Fruit fly (Drosophila melanogaster) whole organism, adult: ENCODE measurements around the gene muc.

Experiments
- CG11617 ChIP-seq: fragments of 200-800 bp; sonication (Bioruptor generic); optimal IDR thresholded peaks from 2 replicates; lab custom pipeline; 2017; ENCODE audit warnings: mild to moderate bottlenecking, missing biosample characterization, missing genetic modification reagents, missing genetic modification characterization
- CG12768 ChIP-seq: fragments of 200-800 bp; sonication (Bioruptor generic); optimal IDR thresholded peaks from 2 replicates; lab custom pipeline; 2017; ENCODE audit warnings: missing biosample characterization, missing genetic modification characterization, mild to moderate bottlenecking, moderate library complexity, missing genetic modification reagents
- CG14711 ChIP-seq: fragments of 200-800 bp; sonication (Bioruptor generic); optimal IDR thresholded peaks from 2 replicates; lab custom pipeline; 2018; ENCODE audit warnings: missing biosample characterization, mild to moderate bottlenecking, missing genetic modification characterization, moderate library complexity
- CG1620 ChIP-seq: fragments of 200-800 bp; sonication (Bioruptor generic); optimal IDR thresholded peaks from 2 replicates; lab custom pipeline; 2016; ENCODE audit warnings: missing biosample characterization, missing genetic modification characterization
- CG33017 ChIP-seq: fragments of 200-800 bp; sonication (Bioruptor generic); optimal IDR thresholded peaks from 2 replicates; lab custom pipeline; 2018; ENCODE audit warnings: missing biosample characterization, mild to moderate bottlenecking, missing genetic modification characterization, moderate library complexity
- CG5204 ChIP-seq: fragments of 200-800 bp; sonication (Bioruptor generic); optimal IDR thresholded peaks from 2 replicates; lab custom pipeline; 2016; ENCODE audit warnings: missing biosample characterization, missing genetic modification characterization
- CG7045 ChIP-seq: fragments of 200-800 bp; sonication (Bioruptor generic); optimal IDR thresholded peaks from 2 replicates; lab custom pipeline; 2017; ENCODE audit warnings: missing biosample characterization, mild to moderate bottlenecking, missing genetic modification characterization
- CG7101 ChIP-seq: fragments of 200-800 bp; sonication (Bioruptor generic); optimal IDR thresholded peaks from 2 replicates; lab custom pipeline; 2018; ENCODE audit warnings: missing biosample characterization, mild to moderate bottlenecking, missing genetic modification characterization, moderate library complexity
- Clk ChIP-seq: fragments of 200-800 bp; sonication (Bioruptor generic); optimal IDR thresholded peaks from 2 replicates; lab custom pipeline; 2017; ENCODE audit warnings: missing biosample characterization, missing genetic modification characterization
- Crg-1 ChIP-seq: fragments of 200-800 bp; sonication (Bioruptor generic); optimal IDR thresholded peaks from 2 replicates; lab custom pipeline; 2016; ENCODE audit warnings: missing biosample characterization, missing genetic modification characterization
- Hr96 ChIP-seq: fragments of 200-800 bp; sonication (Bioruptor generic); optimal IDR thresholded peaks from 2 replicates; lab custom pipeline; 2016; ENCODE audit warnings: missing biosample characterization, missing genetic modification characterization
- Mnt ChIP-seq: fragments of 200-800 bp; sonication (Bioruptor generic); optimal IDR thresholded peaks from 2 replicates; lab custom pipeline; 2016; ENCODE audit warnings: missing biosample characterization, mild to moderate bottlenecking, missing genetic modification characterization
- bab1 ChIP-seq: fragments of 200-800 bp; sonication (Bioruptor generic); optimal IDR thresholded peaks from 3 replicates; lab custom pipeline; 2019; ENCODE audit warnings: missing biosample characterization, mild to moderate bottlenecking, missing genetic modification characterization, moderate library complexity
- cic ChIP-seq: fragments of 200-800 bp; sonication (Bioruptor generic); optimal IDR thresholded peaks from 2 replicates; lab custom pipeline; 2017; ENCODE audit warnings: missing biosample characterization, mild to moderate bottlenecking, missing genetic modification characterization, moderate library complexity
- cnc ChIP-seq, 2 experiments: fragments of >200 bp; optimal IDR thresholded peaks; 2 replicates each; lab custom pipeline; 2017
- kay ChIP-seq: fragments of 200-800 bp; sonication (Bioruptor generic); peaks from one replicate; lab custom pipeline; 2016; ENCODE audit warnings: missing biosample characterization, missing genetic modification characterization, borderline replicate concordance
- ovo ChIP-seq: fragments of 200-800 bp; sonication (Bioruptor generic); optimal IDR thresholded peaks from 2 replicates; lab custom pipeline; 2016; ENCODE audit warnings: missing biosample characterization, missing genetic modification characterization
- pad ChIP-seq: fragments of 200-800 bp; sonication (Bioruptor generic); optimal IDR thresholded peaks from 3 replicates; lab custom pipeline; 2017; ENCODE audit warnings: missing biosample characterization, missing genetic modification characterization, mild to moderate bottlenecking, moderate library complexity, missing genetic modification reagents
- tj ChIP-seq: fragments of 200-800 bp; sonication (Bioruptor generic); optimal IDR thresholded peaks from 3 replicates; lab custom pipeline; 2017; ENCODE audit warnings: missing biosample characterization, mild to moderate bottlenecking, missing genetic modification characterization, moderate library complexity
- toe ChIP-seq: fragments of 200-800 bp; sonication (Bioruptor generic); optimal IDR thresholded peaks from 2 replicates; lab custom pipeline; 2016; ENCODE audit warnings: missing biosample characterization, missing genetic modification characterization

Gene muc

dm6 chr2L:7397746-7398145 lies 28.9 kb upstream of the muc start:
- no peak for TF ChIP-seq bab1 (GFP tag; lab: Kevin White, UChicago)
- no peak for TF ChIP-seq CG11617
- no peak for TF ChIP-seq tj (GFP tag; lab: Kevin White, UChicago)
- no peak for TF ChIP-seq toe (GFP tag; lab: Kevin White, UChicago)
- no peak for TF ChIP-seq CG12768 (GFP tag; lab: Kevin White, UChicago)
- TF ChIP-seq Hr96 = no peak
- no peak for TF ChIP-seq CG1620 (GFP tag; lab: Kevin White, UChicago)
- no peak for TF ChIP-seq CG7045
- no peak for TF ChIP-seq Crg-1 (GFP tag; lab: Kevin White, UChicago)
- no peak for TF ChIP-seq cnc (optimal IDR thresholded peaks at IDR 0.05; lab: Kevin White, UChicago)

- TF ChIP-seq CG14711 (no peak), CG1620 (GFP tag; lab: Kevin White, UChicago) (no peak), toe (GFP tag; lab: Kevin White, UChicago) (no peak), CG5204 (GFP tag; lab: Kevin White, UChicago) (no peak), cnc (optimal IDR thresholded peaks at IDR 0.05; lab: Kevin White, UChicago) (no peak), tj (GFP tag; lab: Kevin White, UChicago) (no peak), Mnt (GFP tag; lab: Kevin White, UChicago) (no peak), kay (no peak), ovo (GFP tag; lab: Kevin White, UChicago) (no peak), Crg-1 (GFP tag; lab: Kevin White, UChicago) (no peak), bab1 (GFP tag; lab: Kevin White, UChicago) (no peak), CG33017 (no peak), Clk (GFP tag; lab: Kevin White, UChicago) (no peak)
Measured at dm6 chr2L:7398528-7398927, 28.1 kb upstream of the muc start, which contains the start of gene CG5160. TSS of gene CG5160 (minus strand) at chr2L:7398750.

- TF ChIP-seq CG33017 (no peak), kay (peak; percentile 84), cic (GFP tag; lab: Kevin White, UChicago) (no peak), pad (GFP tag; lab: Kevin White, UChicago) (no peak)
Measured at dm6 chr2L:7401025-7401424, 25.6 kb upstream of the muc start, which contains the start of gene CG5171. TSS of gene CG5171 (plus strand) at chr2L:7401335.

dm6 chr2L:7401627-7402026 lies 25.0 kb upstream of the muc start:
- TF ChIP-seq Mnt (GFP tag; lab: Kevin White, UChicago) (no peak), Hr96 (no peak), CG5204 (GFP tag; lab: Kevin White, UChicago) (no peak), cnc (optimal IDR thresholded peaks at IDR 0.05; lab: Kevin White, UChicago) (no peak), Clk (GFP tag; lab: Kevin White, UChicago) (no peak), CG33017 (no peak), bab1 (GFP tag; lab: Kevin White, UChicago) (no peak), CG7045 (no peak)

dm6 chr2L:7404923-7405322 lies 21.7 kb upstream of the muc start, which contains the start of gene CG5177:
TSS of gene CG5177 (plus strand) at chr2L:7405227.
- TF ChIP-seq CG12768 (GFP tag; lab: Kevin White, UChicago) = no peak
- TF ChIP-seq CG14711 = peak; percentile 64

- no peak for TF ChIP-seq kay
- TF ChIP-seq Hr96 = no peak
- no peak for TF ChIP-seq Clk (GFP tag; lab: Kevin White, UChicago)
- TF ChIP-seq CG14711 = no peak
- TF ChIP-seq pad (GFP tag; lab: Kevin White, UChicago) = no peak
- no peak for TF ChIP-seq CG1620 (GFP tag; lab: Kevin White, UChicago)
- no peak for TF ChIP-seq CG5204 (GFP tag; lab: Kevin White, UChicago)
- TF ChIP-seq cnc (optimal IDR thresholded peaks at IDR 0.05; lab: Kevin White, UChicago) = no peak
- TF ChIP-seq CG7045 = no peak
- TF ChIP-seq ovo (GFP tag; lab: Kevin White, UChicago) = no peak
- no peak for TF ChIP-seq bab1 (GFP tag; lab: Kevin White, UChicago)
- no peak for TF ChIP-seq CG7101
- TF ChIP-seq CG12768 (GFP tag; lab: Kevin White, UChicago) = no peak
- TF ChIP-seq cic (GFP tag; lab: Kevin White, UChicago) = no peak
Measured at dm6 chr2L:7407638-7408037, 19.0 kb upstream of the muc start.

dm6 chr2L:7409007-7409406 lies 17.7 kb upstream of the muc start:
- TF ChIP-seq Mnt (GFP tag; lab: Kevin White, UChicago) (no peak), CG7045 (no peak), CG7101 (no peak), pad (GFP tag; lab: Kevin White, UChicago) (no peak), cic (GFP tag; lab: Kevin White, UChicago) (no peak)

- TF ChIP-seq tj (GFP tag; lab: Kevin White, UChicago) (no peak), CG14711 (no peak), bab1 (GFP tag; lab: Kevin White, UChicago) (no peak), pad (GFP tag; lab: Kevin White, UChicago) (no peak)
Measured at dm6 chr2L:7409602-7410001, 17.1 kb upstream of the muc start, which contains the start of gene CG5181. TSS of gene CG5181 (minus strand) at chr2L:7409809.
